Fruit fly (Drosophila melanogaster) whole organism, wandering third instar larva: ENCODE measurements around the gene Dhrs4.

Source experiments
- dmrt93B ChIP-seq: fragments of 200-800 bp; sonication (Bioruptor generic); optimal IDR thresholded peaks from 2 replicates; lab custom pipeline; 2018; ENCODE audit warnings: missing biosample characterization, mild to moderate bottlenecking, missing genetic modification characterization
- pan ChIP-seq: fragments of >200 bp; optimal IDR thresholded peaks from 2 replicates; lab custom pipeline; 2017
- sage ChIP-seq: fragments of 200-800 bp; sonication (Bioruptor generic); optimal IDR thresholded peaks from 2 replicates; lab custom pipeline; 2016; ENCODE audit warnings: missing biosample characterization, mild to moderate bottlenecking, missing genetic modification characterization
- tai ChIP-seq: sonication (Bioruptor generic); optimal IDR thresholded peaks from 2 replicates; lab custom pipeline; 2016; ENCODE audit warnings: missing biosample characterization, missing genetic modification characterization

dm6 chr3L:5102050-5102449 lies 39.4 kb downstream of the Dhrs4 start:
- TF ChIP-seq sage (GFP tag; lab: Kevin White, UChicago) = no peak
- no peak for TF ChIP-seq pan (lab: Kevin White, UChicago)
- no peak for TF ChIP-seq dmrt93B
- TF ChIP-seq tai (GFP tag; lab: Kevin White, UChicago) = no peak
